Worm (Caenorhabditis elegans) whole organism, young adult: ENCODE measurements around the gene C39E9.8.

Experiments
- B0336.3 ChIP-seq: fragments of 200-800 bp; sonication (Bioruptor generic); IDR thresholded peaks from 2 replicates; pipeline ENCODE4 v1.3.6; 2022; ENCODE audit warnings: missing genetic modification characterization, missing compliant biosample characterization
- C06A6.2 ChIP-seq: fragments of 200-800 bp; sonication (Bioruptor generic); conservative IDR thresholded peaks from 2 replicates; pipeline ENCODE4 v1.3.6; 2022; ENCODE audit warnings: missing genetic modification characterization, missing compliant biosample characterization
- D2030.7 ChIP-seq: fragments of 200-800 bp; sonication (Bioruptor generic); IDR thresholded peaks from 2 replicates; pipeline ENCODE4 v1.3.6; 2022; ENCODE audit warnings: missing genetic modification reagents, missing genetic modification characterization, missing compliant biosample characterization
- F10E7.11 ChIP-seq: sonication (generic microtip); optimal IDR thresholded peaks from 2 replicates; lab custom pipeline; 2017; ENCODE audit warnings: mild to moderate bottlenecking, missing genetic modification characterization, moderate library complexity, missing compliant biosample characterization
- F33H1.4 ChIP-seq: fragments of 200-800 bp; sonication (Bioruptor generic); IDR thresholded peaks from 2 replicates; pipeline ENCODE4 v1.3.6; 2022; ENCODE audit warnings: missing genetic modification reagents, missing genetic modification characterization, missing compliant biosample characterization
- F37B4.10 ChIP-seq: fragments of 200-800 bp; sonication (Bioruptor generic); IDR thresholded peaks from 2 replicates; pipeline ENCODE4 v1.3.6; 2022; ENCODE audit warnings: missing genetic modification characterization, missing compliant biosample characterization
- F39B2.1 ChIP-seq: fragments of 200-800 bp; sonication (Bioruptor generic); IDR thresholded peaks from 2 replicates; pipeline ENCODE4 v1.3.6; 2022; ENCODE audit warnings: missing genetic modification reagents, missing genetic modification characterization, missing compliant biosample characterization
- F57C9.4 ChIP-seq: sonication (generic microtip); optimal IDR thresholded peaks from 2 replicates; lab custom pipeline; 2017; ENCODE audit warnings: mild to moderate bottlenecking, missing genetic modification characterization, missing compliant biosample characterization
- K12H6.12 ChIP-seq: fragments of 200-800 bp; sonication (Bioruptor generic); optimal IDR thresholded peaks from 2 replicates; lab custom pipeline; 2018; ENCODE audit warnings: mild to moderate bottlenecking, missing genetic modification characterization, missing compliant biosample characterization
- Y67H2A.10 ChIP-seq: fragments of 200-800 bp; sonication (Bioruptor generic); conservative IDR thresholded peaks from 2 replicates; pipeline ENCODE4 v1.3.6; 2022; ENCODE audit warnings: missing genetic modification reagents, missing genetic modification characterization, missing compliant biosample characterization
- ZK185.1 ChIP-seq: sonication (generic microtip); optimal IDR thresholded peaks from 2 replicates; lab custom pipeline; 2016; ENCODE audit warnings: mild to moderate bottlenecking, missing genetic modification characterization, missing compliant biosample characterization; ENCODE audit not compliant: poor library complexity, severe bottlenecking
- aptf-3 ChIP-seq: fragments of 200-800 bp; sonication (Bioruptor generic); IDR thresholded peaks from 2 replicates; pipeline ENCODE4 v1.3.6; 2022; ENCODE audit warnings: missing genetic modification characterization, missing compliant biosample characterization
- atf-7 ChIP-seq: sonication (generic microtip); optimal IDR thresholded peaks from 2 replicates; lab custom pipeline; 2017; ENCODE audit warnings: mild to moderate bottlenecking, missing genetic modification characterization, missing compliant biosample characterization
- attf-3 ChIP-seq: fragments of 200-800 bp; sonication (Bioruptor generic); conservative IDR thresholded peaks from 2 replicates; pipeline ENCODE4 v1.3.6; 2022; ENCODE audit warnings: missing genetic modification reagents, missing genetic modification characterization, missing compliant biosample characterization
- bed-2 ChIP-seq: fragments of 200-800 bp; sonication (Bioruptor generic); IDR thresholded peaks from 2 replicates; pipeline ENCODE4 v1.3.6; 2022; ENCODE audit warnings: missing genetic modification reagents, missing genetic modification characterization, missing compliant biosample characterization
- cebp-1 ChIP-seq, 2 experiments: fragments of 200-800 bp in 1 of 2; sonication (Bioruptor generic) in 1 of 2; sonication (generic microtip) in 1 of 2; IDR thresholded peaks in 1 of 2; optimal IDR thresholded peaks in 1 of 2; 2 replicates each; pipeline versions ENCODE4 v1.3.6 to Lab custom; 2017 to 2022; ENCODE audit warnings: missing compliant biosample characterization in 2 of 2, missing genetic modification characterization in 2 of 2, mild to moderate bottlenecking in 1 of 2, missing genetic modification reagents in 1 of 2, moderate library complexity in 1 of 2
- ceh-100 ChIP-seq: fragments of 200-800 bp; sonication (Bioruptor generic); IDR thresholded peaks from 2 replicates; pipeline ENCODE4 v1.3.6; 2022; ENCODE audit warnings: missing genetic modification reagents, missing genetic modification characterization, missing compliant biosample characterization
- ceh-40 ChIP-seq: fragments of 200-800 bp; sonication (Bioruptor generic); IDR thresholded peaks from 2 replicates; pipeline ENCODE4 v1.3.6; 2022; ENCODE audit warnings: missing genetic modification characterization, missing compliant biosample characterization
- chd-7 ChIP-seq: sonication (generic microtip); optimal IDR thresholded peaks from 2 replicates; lab custom pipeline; 2016; ENCODE audit warnings: mild to moderate bottlenecking, missing genetic modification characterization, moderate library complexity, missing compliant biosample characterization
- die-1 ChIP-seq: sonication (generic microtip); optimal IDR thresholded peaks from 2 replicates; lab custom pipeline; 2016; ENCODE audit warnings: missing genotype, mild to moderate bottlenecking, missing genetic modification characterization, missing compliant biosample characterization
- dpl-1 ChIP-seq: fragments of 150-350 bp; optimal IDR thresholded peaks from 2 replicates; lab custom pipeline; 2014; ENCODE audit warnings: missing biosample characterization, missing genetic modification reagents, missing genetic modification characterization
- efl-1 ChIP-seq: fragments of 150-350 bp; optimal IDR thresholded peaks from 2 replicates; lab custom pipeline; 2014; ENCODE audit warnings: missing biosample characterization, missing genetic modification reagents, missing genetic modification characterization
- him-1 ChIP-seq: sonication (generic microtip); optimal IDR thresholded peaks from 2 replicates; lab custom pipeline; 2016; ENCODE audit warnings: missing genotype, missing genetic modification reagents, missing genetic modification characterization, missing compliant biosample characterization
- hmg-1.2 ChIP-seq: fragments of 200-800 bp; sonication (Bioruptor generic); IDR thresholded peaks from 2 replicates; pipeline ENCODE4 v1.3.6; 2022; ENCODE audit warnings: missing genetic modification reagents, missing genetic modification characterization, missing compliant biosample characterization
- hsf-1 ChIP-seq: fragments of 200-800 bp; sonication (Bioruptor generic); IDR thresholded peaks from 2 replicates; pipeline ENCODE4 v1.3.6; 2022; ENCODE audit warnings: missing genetic modification reagents, missing genetic modification characterization, missing compliant biosample characterization
- lin-35 ChIP-seq, 3 experiments: fragments of 150-350 bp in 2 of 3; sonication (generic microtip) in 1 of 3; optimal IDR thresholded peaks; 2 replicates each; lab custom pipeline; 2014 to 2018; ENCODE audit warnings: missing biosample characterization in 3 of 3, missing genetic modification characterization in 3 of 3, missing genetic modification reagents in 3 of 3
- lsy-27 ChIP-seq: sonication (generic microtip); optimal IDR thresholded peaks from 2 replicates; lab custom pipeline; 2017; ENCODE audit warnings: missing genetic modification characterization, mild to moderate bottlenecking, missing compliant biosample characterization, antibody characterized with exemption, missing genotype, borderline replicate concordance; ENCODE audit not compliant: insufficient read depth
- madf-3 ChIP-seq: fragments of 200-800 bp; sonication (Bioruptor generic); IDR thresholded peaks from 2 replicates; pipeline ENCODE4 v1.3.6; 2022; ENCODE audit warnings: missing genetic modification reagents, missing genetic modification characterization, missing compliant biosample characterization
- madf-6 ChIP-seq: fragments of 200-800 bp; sonication (Bioruptor generic); IDR thresholded peaks from 2 replicates; pipeline ENCODE4 v1.3.6; 2022; ENCODE audit warnings: missing genetic modification reagents, missing genetic modification characterization, missing compliant biosample characterization
- madf-8 ChIP-seq: fragments of 200-800 bp; sonication (Bioruptor generic); conservative IDR thresholded peaks from 2 replicates; pipeline ENCODE4 v1.3.6; 2022; ENCODE audit warnings: missing genetic modification reagents, missing genetic modification characterization, missing compliant biosample characterization
- mcd-1 ChIP-seq: fragments of 200-800 bp; sonication (Bioruptor generic); IDR thresholded peaks from 2 replicates; pipeline ENCODE4 v1.3.6; 2022; ENCODE audit warnings: missing genetic modification reagents, missing genetic modification characterization, missing compliant biosample characterization
- nfya-1 ChIP-seq: sonication (generic microtip); optimal IDR thresholded peaks from 2 replicates; lab custom pipeline; 2017; ENCODE audit warnings: antibody characterized with exemption, missing compliant biosample characterization, missing genetic modification characterization, borderline replicate concordance; ENCODE audit not compliant: insufficient read depth
- nfya-2 ChIP-seq: fragments of 200-800 bp; sonication (Bioruptor generic); IDR thresholded peaks from 2 replicates; pipeline ENCODE4 v1.3.6; 2022; ENCODE audit warnings: missing genetic modification reagents, missing genetic modification characterization, missing compliant biosample characterization
- nfyb-1 ChIP-seq: fragments of 200-800 bp; sonication (Bioruptor generic); IDR thresholded peaks from 2 replicates; pipeline ENCODE4 v1.3.6; 2022; ENCODE audit warnings: missing genetic modification reagents, missing genetic modification characterization, missing compliant biosample characterization
- rcor-1 ChIP-seq: fragments of 200-800 bp; sonication (Bioruptor generic); IDR thresholded peaks from 2 replicates; pipeline ENCODE4 v1.3.6; 2022; ENCODE audit warnings: missing genetic modification reagents, missing genetic modification characterization, missing compliant biosample characterization
- snpc-3.4 ChIP-seq: sonication (generic microtip); optimal IDR thresholded peaks from 2 replicates; lab custom pipeline; 2017; ENCODE audit warnings: missing genetic modification characterization, mild to moderate bottlenecking, missing compliant biosample characterization, antibody characterized with exemption, moderate library complexity, missing genotype, missing genetic modification reagents
- tbx-9 ChIP-seq: sonication (generic microtip); optimal IDR thresholded peaks from 2 replicates; lab custom pipeline; 2016; ENCODE audit warnings: borderline replicate concordance, missing genetic modification characterization, inconsistent platforms, missing compliant biosample characterization
- unc-62 ChIP-seq: fragments of 150-350 bp; optimal IDR thresholded peaks from 2 replicates; lab custom pipeline; 2014; ENCODE audit warnings: missing biosample characterization, missing genetic modification reagents, missing genetic modification characterization
- xnd-1 ChIP-seq: sonication (generic microtip); optimal IDR thresholded peaks from 2 replicates; lab custom pipeline; 2016; ENCODE audit warnings: missing genotype, missing genetic modification reagents, missing genetic modification characterization, missing compliant biosample characterization
- zfh-2 ChIP-seq: fragments of 200-800 bp; sonication (Bioruptor generic); conservative IDR thresholded peaks from 2 replicates; pipeline ENCODE4 v1.3.6; 2022; ENCODE audit warnings: missing genetic modification reagents, missing genetic modification characterization, missing compliant biosample characterization
- zim-3 ChIP-seq: sonication (generic microtip); optimal IDR thresholded peaks from 2 replicates; lab custom pipeline; 2017; ENCODE audit warnings: mild to moderate bottlenecking, missing genetic modification characterization, moderate library complexity, missing compliant biosample characterization
- ztf-25 ChIP-seq: fragments of 200-800 bp; sonication (Bioruptor generic); IDR thresholded peaks from 2 replicates; pipeline ENCODE4 v1.3.6; 2022; ENCODE audit warnings: missing genetic modification reagents, missing genetic modification characterization, missing compliant biosample characterization
- ztf-28 ChIP-seq: fragments of 200-800 bp; sonication (Bioruptor generic); IDR thresholded peaks from 2 replicates; pipeline ENCODE4 v1.3.6; 2022; ENCODE audit warnings: missing genetic modification reagents, missing genetic modification characterization, missing compliant biosample characterization
- ztf-6 ChIP-seq: fragments of 200-800 bp; sonication (Bioruptor generic); IDR thresholded peaks from 2 replicates; pipeline ENCODE4 v1.3.6; 2022; ENCODE audit warnings: missing genetic modification reagents, missing genetic modification characterization, missing compliant biosample characterization

C39E9.8 gene

ce11 chrIV:13093677-13094076 lies 14.4 kb downstream of the C39E9.8 start, which contains the start of the genes prcc-1 and C39E9.12 (continued):
- TF ChIP-seq nfya-2 (GFP tag; lab: Robert Waterston, UW) (no peak), tbx-9 (tag; lab: Kevin White, UChicago) (no peak), zim-3 (tag; lab: Kevin White, UChicago) (no peak), F57C9.4 (tag; lab: Kevin White, UChicago) (no peak), atf-7 (no peak), bed-2 (GFP tag; lab: Robert Waterston, UW) (no peak), nfya-1 (tag; lab: Kevin White, UChicago) (no peak), ceh-40 (GFP tag; lab: Robert Waterston, UW) (no peak), madf-8 (peak; percentile 84), K12H6.12 (tag; lab: Kevin White, UChicago) (no peak), lin-35 (GFP tag; optimal IDR thresholded peaks at IDR 0.05; lab: Kevin White, UChicago) (peak in 2 of 3 experiments; percentile 1 to 86), efl-1 (peak; percentile 98), attf-3 (GFP tag; lab: Robert Waterston, UW) (peak; percentile 49; the same call in 1 of the 2 replicates), snpc-3.4 (tag; lab: Kevin White, UChicago) (peak; percentile 82), hmg-1.2 (GFP tag; lab: Robert Waterston, UW) (peak; percentile 53; the same call in 1 of the 2 replicates), B0336.3 (0 out of 2 replicates have a peak, but pooled peaks have one; percentile 21), dpl-1 (GFP tag; lab: Kevin White, UChicago) (peak; percentile 91), F10E7.11 (tag; lab: Kevin White, UChicago) (no peak), cebp-1 (GFP tag; IDR thresholded peaks at IDR 0.05; lab: Robert Waterston, UW) (no peak), cebp-1 (tag; optimal IDR thresholded peaks at IDR 0.05; lab: Kevin White, UChicago) (no peak), unc-62 (GFP tag; lab: Kevin White, UChicago) (no peak), rcor-1 (peak; percentile 23; the same call in 1 of the 2 replicates), ceh-100 (GFP tag; lab: Robert Waterston, UW) (peak; percentile 54; the same call in 1 of the 2 replicates), Y67H2A.10 (GFP tag; lab: Robert Waterston, UW) (no peak), madf-6 (GFP tag; lab: Robert Waterston, UW) (peak; percentile 95), xnd-1 (tag; lab: Kevin White, UChicago) (peak; percentile 80), D2030.7 (GFP tag; lab: Robert Waterston, UW) (peak; percentile 89), lsy-27 (no peak), nfyb-1 (GFP tag; lab: Robert Waterston, UW) (no peak)

ce11 chrIV:13095462-13095861 lies 16.2 kb downstream of the C39E9.8 start, which contains the start of gene rfc-3:
Gene rfc-3 (plus strand): TSS chrIV:13095762.
- TF ChIP-seq cebp-1 (GFP tag; IDR thresholded peaks at IDR 0.05; lab: Robert Waterston, UW) (no peak), cebp-1 (tag; optimal IDR thresholded peaks at IDR 0.05; lab: Kevin White, UChicago) (no peak), rcor-1 (no peak), madf-3 (GFP tag; lab: Robert Waterston, UW) (no peak), attf-3 (GFP tag; lab: Robert Waterston, UW) (no peak), madf-6 (GFP tag; lab: Robert Waterston, UW) (peak; percentile 32), F37B4.10 (GFP tag; lab: Robert Waterston, UW) (no peak), chd-7 (tag; lab: Kevin White, UChicago) (no peak), aptf-3 (GFP tag; lab: Robert Waterston, UW) (no peak), dpl-1 (GFP tag; lab: Kevin White, UChicago) (no peak), efl-1 (peak; percentile 49), zfh-2 (GFP tag; lab: Robert Waterston, UW) (no peak), die-1 (tag; lab: Kevin White, UChicago) (no peak), F33H1.4 (peak; percentile 8; the same call in 1 of the 2 replicates), tbx-9 (tag; lab: Kevin White, UChicago) (no peak), lin-35 (GFP tag; optimal IDR thresholded peaks at IDR 0.05; lab: Kevin White, UChicago) (no peak), hmg-1.2 (GFP tag; lab: Robert Waterston, UW) (no peak), mcd-1 (GFP tag; lab: Robert Waterston, UW) (no peak), him-1 (no peak), ztf-28 (GFP tag; lab: Robert Waterston, UW) (no peak), ztf-6 (GFP tag; lab: Robert Waterston, UW) (no peak), ZK185.1 (tag; lab: Kevin White, UChicago) (no peak), F39B2.1 (GFP tag; lab: Robert Waterston, UW) (no peak), hsf-1 (GFP tag; lab: Robert Waterston, UW) (0 out of 2 replicates have a peak, but pooled peaks have one; percentile 22), ztf-25 (0 out of 2 replicates have a peak, but pooled peaks have one; percentile 35), C06A6.2 (GFP tag; lab: Robert Waterston, UW) (no peak), lsy-27 (no peak)
